Worm (Caenorhabditis elegans): ENCODE measurements around the gene fipr-9.

The fipr-9 gene

ce11 chrV:10221317-10221716 lies at the start of gene fipr-9, which contains the start of gene fipr-5:
Gene fipr-9, plus strand, starts transcription at chrV:10221662.
Gene fipr-5, minus strand, starts transcription at chrV:10221417.
- no peak for TF ChIP-seq ces-1 (GFP tag; optimal IDR thresholded peaks at IDR 0.05)
- TF ChIP-seq mep-1 (tag; optimal IDR thresholded peaks at IDR 0.05): no peak
- no peak for TF ChIP-seq nhr-12 (tag; optimal IDR thresholded peaks at IDR 0.05)
- no peak for TF ChIP-seq sptf-1 (tag; optimal IDR thresholded peaks at IDR 0.05)
- TF ChIP-seq mab-5 (tag; optimal IDR thresholded peaks at IDR 0.05): no peak
- TF ChIP-seq snpc-4 (tag; optimal IDR thresholded peaks at IDR 0.05): no peak
- no peak for TF ChIP-seq nhr-76 (tag; optimal IDR thresholded peaks at IDR 0.05)
- no peak for TF ChIP-seq hlh-1 (tag; optimal IDR thresholded peaks at IDR 0.05)

- TF ChIP-seq elt-3 (tag; optimal IDR thresholded peaks at IDR 0.05) (no peak), ceh-83 (GFP tag; optimal IDR thresholded peaks at IDR 0.05) (no peak), unc-62 (GFP tag; optimal IDR thresholded peaks at IDR 0.05) (no peak), sem-2 (GFP tag; optimal IDR thresholded peaks at IDR 0.05) (no peak), ceh-43 (GFP tag; optimal IDR thresholded peaks at IDR 0.05) (no peak)
These were observed 47.8 kb upstream of the fipr-9 start, which contains the start of gene egl-3 for ce11 chrV:10173653-10174052. Gene egl-3, minus strand, starts transcription at chrV:10173753.

ce11 chrV:10174632-10175075 lies 46.8 kb upstream of the fipr-9 start:
- TF ChIP-seq ceh-39 (tag; optimal IDR thresholded peaks at IDR 0.05) (no peak), unc-62 (GFP tag; optimal IDR thresholded peaks at IDR 0.05) (peak; percentile 12), ces-1 (GFP tag; optimal IDR thresholded peaks at IDR 0.05) (peak; percentile 90), nhr-237 (tag; optimal IDR thresholded peaks at IDR 0.05) (no peak), mls-2 (tag; optimal IDR thresholded peaks at IDR 0.05) (peak; percentile 69), snpc-4 (tag; optimal IDR thresholded peaks at IDR 0.05) (no peak), lsy-2 (tag; optimal IDR thresholded peaks at IDR 0.05) (no peak)

ce11 chrV:10178166-10178565 lies 43.3 kb upstream of the fipr-9 start:
- TF ChIP-seq ceh-39 (tag; optimal IDR thresholded peaks at IDR 0.05) (peak; percentile 0), nhr-76 (tag; optimal IDR thresholded peaks at IDR 0.05) (no peak), lsy-2 (tag; optimal IDR thresholded peaks at IDR 0.05) (peak; percentile 30), ces-1 (GFP tag; optimal IDR thresholded peaks at IDR 0.05) (peak; percentile 19), unc-39 (tag; optimal IDR thresholded peaks at IDR 0.05) (no peak), mep-1 (tag; optimal IDR thresholded peaks at IDR 0.05) (peak; percentile 62), unc-120 (tag; optimal IDR thresholded peaks at IDR 0.05; ENCODE audit: poor library complexity, severe bottlenecking) (peak; percentile 67), lin-32 (GFP tag; optimal IDR thresholded peaks at IDR 0.05) (no peak), nhr-237 (tag; optimal IDR thresholded peaks at IDR 0.05) (peak; percentile 61), mab-5 (tag; optimal IDR thresholded peaks at IDR 0.05) (no peak), bed-3 (GFP tag; optimal IDR thresholded peaks at IDR 0.05) (no peak), lin-13 (tag; optimal IDR thresholded peaks at IDR 0.05) (peak; percentile 40), ceh-83 (GFP tag; optimal IDR thresholded peaks at IDR 0.05) (no peak), blmp-1 (tag; optimal IDR thresholded peaks at IDR 0.05) (peak; percentile 86), sptf-1 (tag; optimal IDR thresholded peaks at IDR 0.05) (peak; percentile 48)

- TF ChIP-seq nhr-2 (tag; optimal IDR thresholded peaks at IDR 0.05) (no peak), unc-62 (GFP tag; optimal IDR thresholded peaks at IDR 0.05) (no peak), drap-1 (GFP tag; optimal IDR thresholded peaks at IDR 0.05) (no peak), nhr-76 (tag; optimal IDR thresholded peaks at IDR 0.05) (no peak), pha-4 (tag; optimal IDR thresholded peaks at IDR 0.05) (no peak), lin-32 (GFP tag; optimal IDR thresholded peaks at IDR 0.05) (no peak), cnd-1 (tag; optimal IDR thresholded peaks at IDR 0.05) (no peak), ces-1 (GFP tag; optimal IDR thresholded peaks at IDR 0.05) (no peak), elt-1 (tag; optimal IDR thresholded peaks at IDR 0.05; ENCODE audit: borderline replicate concordance, insufficient read depth) (no peak), elt-3 (tag; optimal IDR thresholded peaks at IDR 0.05) (no peak), unc-39 (tag; optimal IDR thresholded peaks at IDR 0.05) (no peak), hlh-1 (tag; optimal IDR thresholded peaks at IDR 0.05) (no peak), zip-8 (tag; optimal IDR thresholded peaks at IDR 0.05) (no peak), nhr-12 (tag; optimal IDR thresholded peaks at IDR 0.05) (no peak), ceh-39 (tag; optimal IDR thresholded peaks at IDR 0.05) (no peak), tbx-8 (GFP tag; optimal IDR thresholded peaks at IDR 0.05) (no peak), ztf-11 (tag; optimal IDR thresholded peaks at IDR 0.05) (no peak), nhr-28 (tag; optimal IDR thresholded peaks at IDR 0.05) (no peak)
These were observed 42.2 kb upstream of the fipr-9 start, which contains the start of gene cul-5 for ce11 chrV:10179235-10179634. Gene cul-5, plus strand, starts transcription at chrV:10179535.

All from whole organism, mixed stage, embryonic.